Worm (Caenorhabditis elegans) whole organism, L1 larva: ENCODE measurements around the gene cyp-37B1.

Experiments
- C04F5.9 ChIP-seq: sonication (generic microtip); optimal IDR thresholded peaks from 2 replicates; lab custom pipeline; 2016; ENCODE audit warnings: missing genetic modification characterization, missing compliant biosample characterization
- aha-1 ChIP-seq: fragments of 150-350 bp; optimal IDR thresholded peaks from 2 replicates; lab custom pipeline; 2014; ENCODE audit warnings: missing biosample characterization, missing genetic modification characterization
- aly-2 ChIP-seq: fragments of 150-350 bp; optimal IDR thresholded peaks from 2 replicates; lab custom pipeline; 2014; ENCODE audit warnings: missing biosample characterization, missing genetic modification characterization
- ama-1 ChIP-seq: fragments of 150-350 bp; optimal IDR thresholded peaks from 2 replicates; lab custom pipeline; 2014
- blmp-1 ChIP-seq: fragments of 150-350 bp; optimal IDR thresholded peaks from 2 replicates; lab custom pipeline; 2014; ENCODE audit warnings: missing biosample characterization, missing genetic modification characterization
- ceh-8 ChIP-seq: fragments of 200-800 bp; sonication (Bioruptor generic); optimal IDR thresholded peaks from 2 replicates; lab custom pipeline; 2018; ENCODE audit warnings: mild to moderate bottlenecking, missing genetic modification characterization, moderate library complexity, missing compliant biosample characterization
- ceh-88 ChIP-seq: fragments of 200-800 bp; sonication (Bioruptor generic); IDR thresholded peaks from 2 replicates; pipeline ENCODE4 v1.3.6; 2022; ENCODE audit warnings: missing genetic modification characterization, missing compliant biosample characterization
- ceh-90 ChIP-seq: sonication (generic microtip); optimal IDR thresholded peaks from 2 replicates; lab custom pipeline; 2016; ENCODE audit warnings: missing genetic modification characterization, missing compliant biosample characterization
- efl-1 ChIP-seq, 4 experiments: fragments of 150-350 bp; optimal IDR thresholded peaks in 3 of 4; peaks in 1 of 4; 1 replicate in 1 of 4; 2 replicates in 3 of 4; lab custom pipeline; 2014; ENCODE audit warnings: missing biosample characterization in 2 of 4, missing genetic modification characterization in 2 of 4, missing genetic modification reagents in 2 of 4
- efl-3 ChIP-seq: fragments of 200-800 bp; sonication (Bioruptor generic); optimal IDR thresholded peaks from 2 replicates; lab custom pipeline; 2018; ENCODE audit warnings: mild to moderate bottlenecking, missing genetic modification characterization, missing compliant biosample characterization
- egl-27 ChIP-seq, 2 experiments: fragments of 150-350 bp in 1 of 2; sonication (generic microtip); optimal IDR thresholded peaks; 3 replicates each; lab custom pipeline; 2017 to 2018; ENCODE audit warnings: missing biosample characterization in 2 of 2, missing genetic modification characterization in 2 of 2, missing genetic modification reagents in 2 of 2
- elt-2 ChIP-seq: sonication (generic microtip); optimal IDR thresholded peaks from 2 replicates; lab custom pipeline; 2016; ENCODE audit warnings: missing genetic modification characterization, mild to moderate bottlenecking, inconsistent platforms, missing compliant biosample characterization, missing genetic modification reagents
- elt-3 ChIP-seq, 6 experiments: fragments of 150-350 bp in 1 of 6; sonication (generic microtip); optimal IDR thresholded peaks; 2 replicates each; lab custom pipeline; 2017 to 2018; ENCODE audit warnings: missing biosample characterization in 6 of 6, missing genetic modification characterization in 6 of 6, inconsistent platforms in 1 of 6
- fkh-4 ChIP-seq: sonication (generic microtip); optimal IDR thresholded peaks from 2 replicates; lab custom pipeline; 2016; ENCODE audit warnings: missing compliant biosample characterization, missing genetic modification characterization, borderline replicate concordance
- fos-1 ChIP-seq: fragments of 150-350 bp; optimal IDR thresholded peaks from 2 replicates; lab custom pipeline; 2014; ENCODE audit warnings: missing biosample characterization, missing genetic modification characterization
- hlh-4 ChIP-seq: sonication (generic microtip); optimal IDR thresholded peaks from 2 replicates; lab custom pipeline; 2016; ENCODE audit warnings: mild to moderate bottlenecking, missing genetic modification characterization, missing compliant biosample characterization
- irx-1 ChIP-seq: sonication (generic microtip); optimal IDR thresholded peaks from 2 replicates; lab custom pipeline; 2016; ENCODE audit warnings: missing genetic modification characterization, missing compliant biosample characterization
- isw-1 ChIP-seq: fragments of 200-800 bp; sonication (Bioruptor generic); IDR thresholded peaks from 2 replicates; pipeline ENCODE4 v1.3.6; 2022; ENCODE audit warnings: missing genetic modification characterization, missing compliant biosample characterization
- jun-1 ChIP-seq: fragments of 150-350 bp; optimal IDR thresholded peaks from 2 replicates; lab custom pipeline; 2014; ENCODE audit warnings: missing biosample characterization, missing genetic modification reagents, missing genetic modification characterization
- lin-15B ChIP-seq: fragments of 150-350 bp; sonication (generic microtip); optimal IDR thresholded peaks from 3 replicates; lab custom pipeline; 2014; ENCODE audit warnings: missing biosample characterization, missing genetic modification characterization
- mef-2 ChIP-seq: fragments of 150-350 bp; optimal IDR thresholded peaks from 2 replicates; lab custom pipeline; 2014; ENCODE audit warnings: missing biosample characterization, missing genetic modification characterization
- nhr-12 ChIP-seq: sonication (generic microtip); optimal IDR thresholded peaks from 2 replicates; lab custom pipeline; 2017; ENCODE audit warnings: missing biosample characterization, missing genetic modification characterization
- nhr-237 ChIP-seq: fragments of 150-350 bp; optimal IDR thresholded peaks from 2 replicates; lab custom pipeline; 2014; ENCODE audit warnings: missing biosample characterization, missing genetic modification characterization
- nhr-28 ChIP-seq: fragments of 150-350 bp; optimal IDR thresholded peaks from 2 replicates; lab custom pipeline; 2014; ENCODE audit warnings: missing biosample characterization, missing genetic modification characterization
- nhr-76 ChIP-seq: sonication (generic microtip); optimal IDR thresholded peaks from 2 replicates; lab custom pipeline; 2017; ENCODE audit warnings: missing biosample characterization, missing genetic modification characterization
- nhr-85 ChIP-seq: sonication (generic microtip); peaks from one replicate; lab custom pipeline; 2016; ENCODE audit warnings: missing genetic modification characterization, inconsistent platforms, missing compliant biosample characterization
- pag-3 ChIP-seq: sonication (generic microtip); optimal IDR thresholded peaks from 2 replicates; lab custom pipeline; 2017; ENCODE audit warnings: missing genetic modification characterization, mild to moderate bottlenecking, missing compliant biosample characterization, antibody characterized with exemption, borderline replicate concordance; ENCODE audit not compliant: insufficient read depth
- rnt-1 ChIP-seq: sonication (generic microtip); optimal IDR thresholded peaks from 2 replicates; lab custom pipeline; 2016; ENCODE audit warnings: mild to moderate bottlenecking, missing genetic modification characterization, moderate library complexity, missing compliant biosample characterization
- skn-1 ChIP-seq: fragments of 150-350 bp; optimal IDR thresholded peaks from 2 replicates; lab custom pipeline; 2014; ENCODE audit warnings: missing biosample characterization, missing genetic modification characterization
- unc-62 ChIP-seq: fragments of 150-350 bp; optimal IDR thresholded peaks from 2 replicates; lab custom pipeline; 2014; ENCODE audit warnings: missing biosample characterization, missing genetic modification reagents, missing genetic modification characterization
- unc-98 ChIP-seq: fragments of 200-800 bp; sonication (Bioruptor generic); IDR thresholded peaks from 2 replicates; pipeline ENCODE4 v1.3.6; 2022; ENCODE audit warnings: missing genetic modification characterization, missing compliant biosample characterization
- zip-4 ChIP-seq: fragments of 200-800 bp; sonication (Bioruptor generic); optimal IDR thresholded peaks from 2 replicates; lab custom pipeline; 2018; ENCODE audit warnings: mild to moderate bottlenecking, missing genetic modification characterization, moderate library complexity, missing compliant biosample characterization
- ztf-4 ChIP-seq: fragments of 150-350 bp; optimal IDR thresholded peaks from 2 replicates; lab custom pipeline; 2014; ENCODE audit warnings: missing biosample characterization, missing genetic modification characterization

Gene cyp-37B1

DNA sequence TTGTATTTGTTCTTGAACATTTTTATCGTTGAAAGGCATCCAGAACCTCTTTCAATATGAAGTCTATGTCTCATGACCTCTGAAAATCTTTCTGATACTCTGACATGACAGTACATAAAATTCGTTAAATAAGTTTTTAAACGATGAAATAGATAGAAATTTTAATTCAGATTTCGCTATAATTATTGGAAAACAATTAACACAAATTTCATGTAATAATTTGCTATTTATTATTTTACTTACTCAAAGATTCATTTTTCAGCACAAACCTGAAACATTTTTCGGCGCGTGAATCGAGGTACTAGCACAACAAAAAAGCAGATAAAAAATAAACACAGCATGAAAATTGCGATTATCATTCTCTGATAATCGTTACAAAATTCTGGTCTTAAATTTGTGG is 11.4 kb upstream of the cyp-37B1 start, which contains the start of gene T13F3.4:
T13F3.4 (minus strand) TSS at position 101 of the 400 bp plus-strand sequence.
- TF ChIP-seq rnt-1 (tag; lab: Kevin White, UChicago), result no peak
- no peak for TF ChIP-seq elt-2
- no peak for TF ChIP-seq egl-27 (tag; optimal IDR thresholded peaks at IDR 0.05; lab: Kevin White, UChicago)
- TF ChIP-seq unc-98, result no peak
- TF ChIP-seq ceh-8 (GFP tag; lab: Kevin White, UChicago), result no peak
- no peak for TF ChIP-seq skn-1 (tag; lab: Kevin White, UChicago)
- no peak for TF ChIP-seq isw-1 (GFP tag; lab: Robert Waterston, UW)
- no peak for TF ChIP-seq C04F5.9
- TF ChIP-seq ceh-90 (tag; lab: Kevin White, UChicago), result no peak
- TF ChIP-seq efl-3 (GFP tag; lab: Kevin White, UChicago), result no peak
- no peak for TF ChIP-seq ceh-88 (GFP tag; lab: Robert Waterston, UW)
- TF ChIP-seq unc-62, result no peak
- TF ChIP-seq lin-15B (tag; lab: Kevin White, UChicago), result no peak
- no peak for TF ChIP-seq blmp-1
- TF ChIP-seq fos-1 (tag; lab: Kevin White, UChicago), result no peak
- TF ChIP-seq irx-1 (tag; lab: Kevin White, UChicago), result no peak
- no peak for TF ChIP-seq pag-3
- TF ChIP-seq nhr-85 (tag; lab: Kevin White, UChicago), result no peak
- no peak for TF ChIP-seq ama-1 (lab: Kevin White, UChicago)
- TF ChIP-seq mef-2 (tag; lab: Kevin White, UChicago), result no peak
- TF ChIP-seq, all 84 proteins: peak for 0

DNA sequence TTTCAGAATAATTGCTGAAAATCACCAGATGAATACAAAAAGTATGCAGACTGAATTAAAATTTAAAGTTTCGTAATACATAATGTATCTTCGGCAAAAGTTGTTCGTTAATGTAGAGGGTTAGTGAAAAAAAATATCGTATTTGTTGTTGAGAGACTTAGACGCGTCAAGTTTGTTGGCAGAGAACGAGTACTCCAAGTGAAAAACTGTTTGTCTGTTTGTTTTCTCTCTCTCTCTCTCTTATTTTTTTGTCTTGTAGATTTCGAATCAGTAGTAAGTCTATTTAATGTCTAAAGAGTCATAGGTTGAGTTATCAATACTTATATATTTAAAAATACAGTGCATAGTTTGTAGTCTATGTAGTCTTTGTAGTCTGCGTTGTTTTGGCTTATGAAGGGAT is 8.4 kb upstream of the cyp-37B1 start, which contains the start of the genes fbxa-2 and T13F3.8:
fbxa-2 (minus strand) TSS at position 101 of the 400 bp plus-strand sequence.
T13F3.8 (plus strand) TSS at position 245 of the 400 bp plus-strand sequence.
- no peak for TF ChIP-seq nhr-28 (tag; lab: Kevin White, UChicago)
- TF ChIP-seq ama-1 (lab: Kevin White, UChicago), result no peak
- TF ChIP-seq aly-2 (tag; lab: Kevin White, UChicago), result no peak
- no peak for TF ChIP-seq ceh-88 (GFP tag; lab: Robert Waterston, UW)
- TF ChIP-seq elt-3 (tag; optimal IDR thresholded peaks at IDR 0.05; lab: Kevin White, UChicago), result no peak
- TF ChIP-seq aha-1 (tag; lab: Kevin White, UChicago), result no peak

DNA sequence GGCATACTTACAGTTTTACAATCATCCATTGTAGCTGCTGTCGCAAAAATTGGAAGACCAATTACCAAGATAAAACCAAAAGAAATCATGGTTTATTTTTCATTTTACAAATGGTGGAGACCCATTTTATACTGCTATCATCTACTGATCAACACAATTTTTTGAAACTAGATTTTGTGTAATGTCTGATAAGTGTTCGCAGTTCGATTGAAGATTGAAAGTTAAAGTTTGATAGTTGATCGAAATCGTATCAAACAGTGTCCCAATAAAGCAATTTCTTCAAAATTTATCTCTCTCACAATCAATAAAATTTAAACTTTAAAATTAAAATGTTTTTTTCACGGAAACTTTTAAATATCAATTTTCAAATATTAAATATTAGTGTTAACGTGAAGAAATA is 6.8 kb upstream of the cyp-37B1 start, which contains the start of gene T13F3.6:
T13F3.6 (minus strand) TSS at position 101 of the 400 bp plus-strand sequence.
- no peak for TF ChIP-seq fkh-4 (tag; lab: Kevin White, UChicago)
- no peak for TF ChIP-seq mef-2 (tag; lab: Kevin White, UChicago)

DNA sequence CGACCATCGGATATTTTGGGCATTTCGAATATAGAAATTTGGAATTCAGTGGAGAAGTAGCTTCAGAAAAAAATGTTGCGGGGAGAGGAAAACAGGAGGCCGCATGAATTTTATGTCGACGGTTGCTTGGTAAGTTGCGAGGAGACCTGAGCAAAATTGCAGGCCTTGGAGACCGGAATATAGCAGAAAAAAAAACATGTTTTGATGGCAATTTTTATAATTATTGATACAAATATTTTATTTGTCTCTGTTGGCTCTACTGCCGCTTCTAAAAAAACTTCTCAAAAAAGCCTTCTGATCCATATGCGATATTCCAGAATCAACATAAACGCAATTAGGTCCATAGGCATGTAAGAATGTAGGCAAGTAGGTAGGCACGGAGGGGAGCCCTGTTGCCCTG is 2.6 kb upstream of the cyp-37B1 start, which contains the start of gene pacl-1:
pacl-1 (minus strand) TSS at position 101 of the 400 bp plus-strand sequence.
- TF ChIP-seq C04F5.9 (no peak), jun-1 (tag; lab: Kevin White, UChicago) (no peak)

DNA sequence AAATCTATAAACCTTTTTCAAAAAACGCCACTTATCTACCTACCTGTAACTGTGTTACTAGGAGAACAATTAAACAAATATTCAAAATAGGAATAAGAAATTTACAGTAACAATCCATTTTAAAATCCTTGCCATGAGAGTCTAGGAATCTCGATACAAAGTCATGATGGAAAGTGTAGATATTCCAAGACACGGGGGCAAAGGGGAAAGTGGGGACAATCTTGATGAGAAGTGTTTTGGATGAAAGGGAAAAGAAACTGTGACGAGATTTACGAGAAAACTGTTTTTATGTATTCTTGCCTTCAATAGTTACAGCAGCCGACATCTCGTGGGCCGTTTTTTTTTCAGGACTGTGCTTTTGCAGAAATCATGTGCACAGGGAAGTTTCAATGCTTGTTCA is 4.2 kb downstream of the cyp-37B1 start, which contains the start of gene F28G4.2:
F28G4.2 (minus strand) TSS at position 175 of the 400 bp plus-strand sequence.
- TF ChIP-seq blmp-1, result peak; percentile 78
- TF ChIP-seq nhr-76, result no peak
- TF ChIP-seq, all 84 proteins: peak for 1

DNA sequence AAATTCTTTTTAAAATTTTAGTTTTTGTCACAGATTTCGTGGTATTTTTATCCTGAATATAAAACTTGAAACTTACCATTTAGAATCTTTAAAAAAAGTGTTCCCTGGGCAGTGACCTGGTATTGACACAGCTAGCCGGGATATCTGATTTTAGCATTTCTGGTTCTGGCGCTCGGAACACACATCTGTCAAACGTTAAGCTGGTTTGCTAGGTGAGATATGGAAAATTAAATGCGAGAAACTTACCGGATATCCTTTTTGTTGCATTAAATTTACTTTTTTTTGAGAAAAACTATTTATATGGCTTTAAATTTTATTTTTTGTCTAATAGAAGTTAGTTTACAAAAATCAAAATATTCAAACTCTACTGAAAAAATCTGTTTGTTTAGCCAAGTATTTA is 7.9 kb downstream of the cyp-37B1 start, which contains the start of gene F28G4.4:
F28G4.4 (minus strand) TSS at position 101 of the 400 bp plus-strand sequence.
- TF ChIP-seq efl-1 (optimal IDR thresholded peaks at IDR 0.05; lab: Kevin White, UChicago), result no peak
- no peak for TF ChIP-seq efl-1 (GFP tag; optimal IDR thresholded peaks at IDR 0.05 in 1 of 2; lab: Kevin White, UChicago)
- no peak for TF ChIP-seq zip-4 (GFP tag; lab: Kevin White, UChicago)
- no peak for TF ChIP-seq nhr-237 (tag; lab: Kevin White, UChicago)
- TF ChIP-seq isw-1 (GFP tag; lab: Robert Waterston, UW), result no peak
- TF ChIP-seq ceh-88 (GFP tag; lab: Robert Waterston, UW), result no peak
- TF ChIP-seq hlh-4 (tag; lab: Kevin White, UChicago), result no peak
- no peak for TF ChIP-seq nhr-12 (tag; lab: Kevin White, UChicago)
- no peak for TF ChIP-seq ztf-4
